Worm (Caenorhabditis elegans) whole organism, mixed stage, embryonic: Measurements from ENCODE around the gene aipr-1.

ENCODE experiments used
- drap-1 ChIP-seq: fragments of 200-800 bp; sonication (Bioruptor generic); optimal IDR thresholded peaks from 3 replicates; lab custom pipeline; 2018; ENCODE audit warnings: mild to moderate bottlenecking, missing genetic modification characterization, missing compliant biosample characterization
- pha-4 ChIP-seq: fragments of 150-350 bp; optimal IDR thresholded peaks from 2 replicates; lab custom pipeline; 2018; ENCODE audit warnings: missing biosample characterization, missing genetic modification reagents, missing genetic modification characterization

DNA sequence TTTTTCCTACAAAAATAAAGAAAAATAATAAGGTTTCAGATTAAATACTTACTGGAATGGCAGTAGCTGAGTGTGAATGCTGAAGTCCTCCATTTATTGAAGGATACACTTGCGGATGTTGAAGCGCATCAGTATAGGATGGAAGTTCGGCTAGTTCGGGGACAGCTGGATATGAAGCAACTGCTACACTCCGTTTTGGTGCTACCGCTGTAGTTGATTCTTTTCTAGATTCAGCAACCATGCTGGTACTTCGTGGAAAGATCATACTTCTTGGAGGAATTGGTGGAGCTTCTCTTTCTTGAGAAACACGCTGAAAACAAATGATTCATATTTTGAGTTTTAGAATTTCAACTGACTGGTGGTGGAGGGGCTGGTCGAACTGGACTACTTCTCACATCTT is 14.6 kb upstream of the aipr-1 start:
- TF ChIP-seq drap-1 (GFP tag; lab: Kevin White, UChicago) (no peak), pha-4 (tag; lab: Kevin White, UChicago) (no peak)
